Worm (Caenorhabditis elegans): ENCODE measurements around the gene B0334.4.

DNA sequence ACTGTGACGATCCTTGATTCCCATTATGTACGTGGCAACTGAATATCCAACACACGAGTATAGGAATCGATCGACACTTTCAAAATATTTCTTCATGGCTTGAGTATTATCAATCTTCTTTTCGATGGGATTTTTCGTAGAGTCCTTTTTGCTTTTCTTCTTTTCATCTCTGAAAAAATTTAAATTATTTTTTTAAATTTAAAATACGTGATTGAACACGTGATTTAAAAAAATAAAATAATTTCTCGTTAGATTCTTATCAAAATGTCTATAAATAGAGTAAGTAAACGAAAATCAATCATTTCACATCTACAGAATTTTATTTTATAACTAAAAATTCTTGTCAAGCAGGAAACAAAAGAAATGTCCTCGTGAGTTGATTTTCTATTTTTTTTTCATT, 25.8 kb downstream of the B0334.4 start, which contains the start of gene Y62F5A.10:
- no peak for TF ChIP-seq nfya-1 (tag; optimal IDR thresholded peaks at IDR 0.05; ENCODE audit: insufficient read depth)
- no peak for TF ChIP-seq ama-1 (optimal IDR thresholded peaks at IDR 0.05)
- TF ChIP-seq unc-62 (GFP tag; optimal IDR thresholded peaks at IDR 0.05) = no peak
- TF ChIP-seq nhr-43 (tag; optimal IDR thresholded peaks at IDR 0.05; ENCODE audit: poor library complexity, severe bottlenecking) = no peak
- no peak for TF ChIP-seq nhr-11 (tag; optimal IDR thresholded peaks at IDR 0.05)

All from whole organism, L3 larva.